Worm (Caenorhabditis elegans) whole organism, L4 larva: Measurements from ENCODE around the gene col-111.
A peak's percentile ranks its signal among the peaks of the same experiment; 100 is the strongest.

Experiments used
- F10B5.3 ChIP-seq: sonication (generic microtip); optimal IDR thresholded peaks from 2 replicates; lab custom pipeline; 2016; ENCODE audit warnings: mild to moderate bottlenecking, missing genetic modification characterization, missing compliant biosample characterization
- F26F4.8 ChIP-seq: fragments of 200-800 bp; sonication (Bioruptor generic); conservative IDR thresholded peaks from 2 replicates; pipeline ENCODE4 v1.3.6; 2022; ENCODE audit warnings: missing genetic modification characterization, missing compliant biosample characterization
- F49E8.2 ChIP-seq: sonication (generic microtip); optimal IDR thresholded peaks from 2 replicates; lab custom pipeline; 2016; ENCODE audit warnings: missing compliant biosample characterization, mild to moderate bottlenecking, missing genetic modification characterization, borderline replicate concordance
- T20F7.1 ChIP-seq: fragments of 200-800 bp; sonication (Bioruptor generic); optimal IDR thresholded peaks from 2 replicates; lab custom pipeline; 2018; ENCODE audit warnings: mild to moderate bottlenecking, missing genetic modification characterization, missing compliant biosample characterization
- Y48G9A.11 ChIP-seq: fragments of 200-800 bp; sonication (Bioruptor generic); IDR thresholded peaks from 2 replicates; pipeline ENCODE4 v1.3.6; 2022; ENCODE audit warnings: missing genetic modification reagents, missing genetic modification characterization, missing compliant biosample characterization
- ZK337.2 ChIP-seq: fragments of 200-800 bp; sonication (Bioruptor generic); IDR thresholded peaks from 2 replicates; pipeline ENCODE4 v1.3.6; 2022; ENCODE audit warnings: missing genetic modification reagents, missing genetic modification characterization, missing compliant biosample characterization
- ZK546.5 ChIP-seq, 2 experiments: sonication (generic microtip); optimal IDR thresholded peaks; 2 replicates each; lab custom pipeline; 2017; ENCODE audit warnings: missing biosample characterization in 2 of 2, missing genetic modification characterization in 2 of 2
- aha-1 ChIP-seq: fragments of 150-350 bp; peaks from one replicate; lab custom pipeline; 2014; ENCODE audit warnings: missing biosample characterization, missing genetic modification characterization
- ceh-20 ChIP-seq: fragments of 200-800 bp; sonication (Bioruptor generic); IDR thresholded peaks from 2 replicates; pipeline ENCODE4 v1.3.6; 2022; ENCODE audit warnings: missing genetic modification reagents, missing genetic modification characterization, missing compliant biosample characterization
- ceh-28 ChIP-seq: fragments of 150-350 bp; optimal IDR thresholded peaks from 2 replicates; lab custom pipeline; 2014; ENCODE audit warnings: missing biosample characterization, missing genetic modification reagents, missing genetic modification characterization
- ceh-62 ChIP-seq: sonication (generic microtip); optimal IDR thresholded peaks from 2 replicates; lab custom pipeline; 2017; ENCODE audit warnings: missing biosample characterization, missing genetic modification characterization
- cey-2 ChIP-seq: sonication (generic microtip); optimal IDR thresholded peaks from 3 replicates; lab custom pipeline; 2017; ENCODE audit warnings: missing genetic modification characterization, mild to moderate bottlenecking, missing compliant biosample characterization, antibody characterized with exemption, borderline replicate concordance; ENCODE audit not compliant: insufficient read depth
- ctbp-1 ChIP-seq: fragments of 200-800 bp; sonication (Bioruptor generic); IDR thresholded peaks from 2 replicates; pipeline ENCODE4 v1.3.6; 2022; ENCODE audit warnings: missing genetic modification reagents, missing genetic modification characterization, missing compliant biosample characterization
- daf-12 ChIP-seq: fragments of 150-350 bp; optimal IDR thresholded peaks from 2 replicates; lab custom pipeline; 2014; ENCODE audit warnings: missing biosample characterization, missing genetic modification reagents, missing genetic modification characterization
- daf-16 ChIP-seq, 3 experiments: sonication (generic microtip); optimal IDR thresholded peaks; 2 replicates each; lab custom pipeline; 2016 to 2017; ENCODE audit warnings: missing genetic modification characterization in 3 of 3, missing genetic modification reagents in 3 of 3, mild to moderate bottlenecking in 2 of 3, missing compliant biosample characterization in 2 of 3, missing biosample characterization in 1 of 3, moderate library complexity in 1 of 3
- dmd-9 ChIP-seq: fragments of 200-800 bp; sonication (Bioruptor generic); IDR thresholded peaks from 2 replicates; pipeline ENCODE4 v1.3.6; 2022; ENCODE audit warnings: missing genetic modification reagents, missing genetic modification characterization, missing compliant biosample characterization
- dpl-1 ChIP-seq: fragments of 150-350 bp; optimal IDR thresholded peaks from 2 replicates; lab custom pipeline; 2014; ENCODE audit warnings: missing biosample characterization, missing genetic modification reagents, missing genetic modification characterization
- gei-8 ChIP-seq: fragments of 200-800 bp; sonication (Bioruptor generic); optimal IDR thresholded peaks from 2 replicates; lab custom pipeline; 2018; ENCODE audit warnings: mild to moderate bottlenecking, missing genetic modification characterization, missing compliant biosample characterization
- hlh-30 ChIP-seq: sonication (generic microtip); optimal IDR thresholded peaks from 2 replicates; lab custom pipeline; 2017; ENCODE audit warnings: antibody characterized with exemption, mild to moderate bottlenecking, missing genetic modification characterization, missing compliant biosample characterization; ENCODE audit not compliant: insufficient read depth
- jun-1 ChIP-seq: fragments of 150-350 bp; optimal IDR thresholded peaks from 2 replicates; lab custom pipeline; 2014; ENCODE audit warnings: missing biosample characterization, missing genetic modification reagents, missing genetic modification characterization
- lin-13 ChIP-seq: fragments of 150-350 bp; optimal IDR thresholded peaks from 2 replicates; lab custom pipeline; 2014; ENCODE audit warnings: missing biosample characterization, missing genetic modification reagents, missing genetic modification characterization
- lin-38 ChIP-seq: fragments of 200-800 bp; sonication (Bioruptor generic); IDR thresholded peaks from 2 replicates; pipeline ENCODE4 v1.3.6; 2022; ENCODE audit warnings: missing genetic modification reagents, missing genetic modification characterization, missing compliant biosample characterization
- lir-3 ChIP-seq: sonication (generic microtip); optimal IDR thresholded peaks from 2 replicates; lab custom pipeline; 2016; ENCODE audit warnings: mild to moderate bottlenecking, missing genetic modification characterization, missing compliant biosample characterization
- madf-5 ChIP-seq, 2 experiments: fragments of 200-800 bp; sonication (Bioruptor generic); IDR thresholded peaks; 2 replicates each; pipeline ENCODE4 v1.3.6; 2022; ENCODE audit warnings: missing compliant biosample characterization in 2 of 2, missing genetic modification characterization in 2 of 2
- mdt-29 ChIP-seq: fragments of 200-800 bp; sonication (Bioruptor generic); IDR thresholded peaks from 2 replicates; pipeline ENCODE4 v1.3.6; 2022; ENCODE audit warnings: missing genetic modification reagents, missing genetic modification characterization, missing compliant biosample characterization
- mep-1 ChIP-seq: fragments of 150-350 bp; sonication (generic microtip); optimal IDR thresholded peaks from 3 replicates; lab custom pipeline; 2014; ENCODE audit warnings: missing biosample characterization, missing genetic modification characterization
- mes-2 ChIP-seq: sonication (generic microtip); optimal IDR thresholded peaks from 2 replicates; lab custom pipeline; 2016; ENCODE audit warnings: missing genotype, mild to moderate bottlenecking, missing genetic modification characterization, missing compliant biosample characterization; ENCODE audit not compliant: poor library complexity, severe bottlenecking
- mxl-3 ChIP-seq: fragments of 200-800 bp; sonication (Bioruptor generic); optimal IDR thresholded peaks from 2 replicates; lab custom pipeline; 2018; ENCODE audit warnings: mild to moderate bottlenecking, missing genetic modification characterization, missing compliant biosample characterization
- nhr-11 ChIP-seq: fragments of 150-350 bp; optimal IDR thresholded peaks from 2 replicates; lab custom pipeline; 2014; ENCODE audit warnings: missing biosample characterization, missing genetic modification characterization
- nhr-237 ChIP-seq: sonication (generic microtip); optimal IDR thresholded peaks from 2 replicates; lab custom pipeline; 2017; ENCODE audit warnings: missing biosample characterization, missing genetic modification characterization
- nhr-28 ChIP-seq: fragments of 150-350 bp; optimal IDR thresholded peaks from 2 replicates; lab custom pipeline; 2014; ENCODE audit warnings: missing biosample characterization, missing genetic modification characterization
- nhr-41 ChIP-seq: fragments of 200-800 bp; sonication (Bioruptor generic); IDR thresholded peaks from 2 replicates; pipeline ENCODE4 v1.3.6; 2022; ENCODE audit warnings: missing genetic modification reagents, missing genetic modification characterization, missing compliant biosample characterization
- nhr-42 ChIP-seq: fragments of 200-800 bp; sonication (Bioruptor generic); IDR thresholded peaks from 2 replicates; pipeline ENCODE4 v1.3.6; 2022; ENCODE audit warnings: missing genetic modification characterization, missing compliant biosample characterization
- nhr-48 ChIP-seq: sonication (generic microtip); optimal IDR thresholded peaks from 2 replicates; lab custom pipeline; 2016; ENCODE audit warnings: mild to moderate bottlenecking, missing genetic modification characterization, missing compliant biosample characterization
- nhr-6 ChIP-seq: fragments of 150-350 bp; optimal IDR thresholded peaks from 2 replicates; lab custom pipeline; 2014; ENCODE audit warnings: missing biosample characterization, missing genetic modification characterization
- nhr-76 ChIP-seq: fragments of 150-350 bp; optimal IDR thresholded peaks from 2 replicates; lab custom pipeline; 2014; ENCODE audit warnings: missing biosample characterization, missing genetic modification characterization
- nhr-77 ChIP-seq: fragments of 150-350 bp; optimal IDR thresholded peaks from 2 replicates; lab custom pipeline; 2014; ENCODE audit warnings: missing biosample characterization, missing genetic modification characterization
- php-3 ChIP-seq: fragments of 200-800 bp; sonication (Bioruptor generic); IDR thresholded peaks from 2 replicates; pipeline ENCODE4 v1.3.6; 2022; ENCODE audit warnings: missing genetic modification reagents, missing genetic modification characterization, missing compliant biosample characterization
- pqm-1 ChIP-seq: sonication (generic microtip); optimal IDR thresholded peaks from 2 replicates; lab custom pipeline; 2017; ENCODE audit warnings: missing biosample characterization, missing genetic modification characterization
- rbr-2 ChIP-seq: sonication (generic microtip); optimal IDR thresholded peaks from 2 replicates; lab custom pipeline; 2016; ENCODE audit warnings: missing genotype, missing genetic modification characterization, missing compliant biosample characterization
- skn-1 ChIP-seq: fragments of 150-350 bp; optimal IDR thresholded peaks from 2 replicates; lab custom pipeline; 2014; ENCODE audit warnings: missing biosample characterization, missing genetic modification characterization
- snpc-1.2 ChIP-seq: fragments of 200-800 bp; sonication (Bioruptor generic); IDR thresholded peaks from 2 replicates; pipeline ENCODE4 v1.3.6; 2022; ENCODE audit warnings: missing genetic modification reagents, missing genetic modification characterization, missing compliant biosample characterization
- snpc-4 ChIP-seq: fragments of 150-350 bp; optimal IDR thresholded peaks from 2 replicates; lab custom pipeline; 2014; ENCODE audit warnings: missing biosample characterization, missing genetic modification characterization
- spr-1 ChIP-seq: sonication (generic microtip); optimal IDR thresholded peaks from 2 replicates; lab custom pipeline; 2016; ENCODE audit warnings: mild to moderate bottlenecking, missing genetic modification characterization, missing compliant biosample characterization
- spr-3 ChIP-seq: fragments of 200-800 bp; sonication (Bioruptor generic); optimal IDR thresholded peaks from 2 replicates; lab custom pipeline; 2018; ENCODE audit warnings: mild to moderate bottlenecking, missing genetic modification characterization, missing compliant biosample characterization
- tra-1 ChIP-seq: fragments of 200-800 bp; sonication (Bioruptor generic); IDR thresholded peaks from 2 replicates; pipeline ENCODE4 v1.3.6; 2022; ENCODE audit warnings: missing genetic modification reagents, missing genetic modification characterization, missing compliant biosample characterization
- unc-130 ChIP-seq: sonication (generic microtip); optimal IDR thresholded peaks from 2 replicates; lab custom pipeline; 2016; ENCODE audit warnings: missing genetic modification reagents, missing genetic modification characterization, missing compliant biosample characterization
- unc-39 ChIP-seq: sonication (generic microtip); optimal IDR thresholded peaks from 2 replicates; lab custom pipeline; 2017; ENCODE audit warnings: missing biosample characterization, missing genetic modification characterization
- zag-1 ChIP-seq: fragments of 150-350 bp; optimal IDR thresholded peaks from 2 replicates; lab custom pipeline; 2014; ENCODE audit warnings: missing biosample characterization, missing genetic modification characterization
- zip-11 ChIP-seq: fragments of 200-800 bp; sonication (Bioruptor generic); IDR thresholded peaks from 2 replicates; pipeline ENCODE4 v1.3.6; 2022; ENCODE audit warnings: missing genetic modification characterization, missing compliant biosample characterization
- zip-2 ChIP-seq: fragments of 150-350 bp; optimal IDR thresholded peaks from 2 replicates; lab custom pipeline; 2014; ENCODE audit warnings: missing biosample characterization, missing genetic modification characterization
- ztf-7 ChIP-seq: fragments of 150-350 bp; optimal IDR thresholded peaks from 2 replicates; lab custom pipeline; 2014; ENCODE audit warnings: missing biosample characterization, missing genetic modification characterization

Gene col-111

DNA sequence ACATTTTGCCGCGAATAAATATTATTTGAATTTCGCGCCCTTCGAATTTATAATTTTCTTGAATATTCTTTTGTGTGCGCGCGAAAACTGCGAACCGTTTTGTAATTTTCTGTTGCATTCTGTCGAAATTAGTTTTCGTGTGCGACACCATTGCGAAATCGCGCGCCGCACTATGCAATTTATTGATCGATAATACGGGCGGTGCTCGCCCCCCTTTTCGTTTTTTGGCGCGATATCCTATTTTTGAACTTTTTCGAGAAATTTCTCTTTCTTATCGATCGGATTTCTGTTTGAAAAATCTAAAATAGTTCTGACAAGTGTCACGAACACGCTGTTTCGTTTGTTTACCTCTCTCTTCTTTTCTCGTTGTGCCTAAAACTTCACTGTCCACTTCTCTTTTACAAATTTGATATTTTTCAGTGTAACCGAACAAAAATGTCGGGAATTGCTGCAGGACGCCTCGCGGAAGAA, 7.1 kb downstream of the col-111 start, which contains the start of gene ubc-9 (continued):
- TF ChIP-seq nhr-42 (GFP tag; lab: Robert Waterston, UW) = no peak
- TF ChIP-seq rbr-2 = peak; percentile 61
- TF ChIP-seq ctbp-1 (GFP tag; lab: Robert Waterston, UW) = peak; percentile 56; the same call in 1 of the 2 replicates
- TF ChIP-seq zip-2 = no peak
- peak; percentile 77 for TF ChIP-seq ceh-28 (tag; lab: Kevin White, UChicago)
- TF ChIP-seq hlh-30 (tag; lab: Kevin White, UChicago) = peak; percentile 58
- peak; percentile 47 for TF ChIP-seq nhr-77 (tag; lab: Kevin White, UChicago)
- no peak for TF ChIP-seq lir-3 (tag; lab: Kevin White, UChicago)
- no peak for TF ChIP-seq skn-1 (tag; lab: Kevin White, UChicago)
- TF ChIP-seq nhr-237 (tag; lab: Kevin White, UChicago) = no peak
- peak; percentile 96 for TF ChIP-seq aha-1 (tag; lab: Kevin White, UChicago)
- TF ChIP-seq madf-5 (GFP tag; IDR thresholded peaks at IDR 0.05; lab: Robert Waterston, UW) = no peak
- peak; percentile 75 for TF ChIP-seq dpl-1
- peak; percentile 84 for TF ChIP-seq mep-1 (tag; lab: Kevin White, UChicago)
- TF ChIP-seq php-3 (GFP tag; lab: Robert Waterston, UW) = no peak
- no peak for TF ChIP-seq unc-39
- no peak for TF ChIP-seq nhr-48 (tag; lab: Kevin White, UChicago)
- TF ChIP-seq nhr-76 = no peak
- TF ChIP-seq mes-2 (tag; lab: Kevin White, UChicago) = peak; percentile 90
- peak; percentile 92 for TF ChIP-seq lin-13 (GFP tag; lab: Kevin White, UChicago)
- no peak for TF ChIP-seq zip-11 (GFP tag; lab: Robert Waterston, UW)
- peak; percentile 53; the same call in 1 of the 2 replicates for TF ChIP-seq mdt-29
- peak; percentile 61; the same call in 1 of the 2 replicates for TF ChIP-seq ceh-20
- TF ChIP-seq ceh-62 (tag; lab: Kevin White, UChicago) = no peak
- no peak for TF ChIP-seq tra-1 (GFP tag; lab: Robert Waterston, UW)
- peak; percentile 35 for TF ChIP-seq F49E8.2 (tag; lab: Kevin White, UChicago)
- TF ChIP-seq dmd-9 (GFP tag; lab: Robert Waterston, UW) = no peak
- TF ChIP-seq Y48G9A.11 (GFP tag; lab: Robert Waterston, UW) = no peak
- no peak for TF ChIP-seq ZK546.5 (tag; optimal IDR thresholded peaks at IDR 0.05; lab: Kevin White, UChicago)
- peak; percentile 46 for TF ChIP-seq nhr-28
- TF ChIP-seq jun-1 (tag; lab: Kevin White, UChicago) = no peak
- TF ChIP-seq nhr-41 (GFP tag; lab: Robert Waterston, UW) = no peak
- TF ChIP-seq snpc-4 = no peak
- peak; percentile 84 for TF ChIP-seq unc-130
- peak; percentile 47 for TF ChIP-seq mxl-3 (GFP tag; lab: Kevin White, UChicago)
- no peak for TF ChIP-seq zag-1
- TF ChIP-seq spr-3 (GFP tag; lab: Kevin White, UChicago) = no peak
- TF ChIP-seq daf-12 (tag; lab: Kevin White, UChicago) = no peak
- no peak for TF ChIP-seq ZK337.2
- TF ChIP-seq pqm-1 (tag; lab: Kevin White, UChicago) = peak; percentile 40
- no peak for TF ChIP-seq snpc-1.2
- no peak for TF ChIP-seq ztf-7
- peak; percentile 83 for TF ChIP-seq lin-38 (GFP tag; lab: Robert Waterston, UW)
- TF ChIP-seq T20F7.1 (GFP tag; lab: Kevin White, UChicago) = no peak
- no peak for TF ChIP-seq gei-8
- no peak for TF ChIP-seq F26F4.8 (GFP tag; lab: Robert Waterston, UW)
- TF ChIP-seq spr-1 = peak; percentile 61
- TF ChIP-seq daf-16 (GFP tag; optimal IDR thresholded peaks at IDR 0.05; lab: Kevin White, UChicago) = no peak
- TF ChIP-seq daf-16 (tag; optimal IDR thresholded peaks at IDR 0.05; lab: Kevin White, UChicago) = peak; percentile 44
- no peak for TF ChIP-seq F10B5.3
- no peak for TF ChIP-seq cey-2
- peak; percentile 1 for TF ChIP-seq nhr-6 (tag; lab: Kevin White, UChicago)
- TF ChIP-seq nhr-11 (tag; lab: Kevin White, UChicago) = peak; percentile 48
